Fruit fly (Drosophila melanogaster) Kc167 (cell line): ENCODE measurements around the gene pygo.

Source experiments
- Myc ChIP-seq: fragments of >200 bp; optimal IDR thresholded peaks from 2 replicates; lab custom pipeline; 2017; ENCODE audit warnings: missing external identifiers
- Sin3A ChIP-seq: fragments of >200 bp; optimal IDR thresholded peaks from 2 replicates; lab custom pipeline; 2018; ENCODE audit warnings: missing external identifiers
- insv ChIP-seq: fragments of >200 bp; optimal IDR thresholded peaks from 3 replicates; lab custom pipeline; 2018; ENCODE audit warnings: missing external identifiers

- TF ChIP-seq Sin3A (lab: Kevin White, UChicago) (no peak), insv (no peak), Myc (lab: Kevin White, UChicago) (no peak)
Measured at dm6 chr3R:31590281-31590680, 9.8 kb upstream of the pygo start, which contains the start of gene CG1638.
